Fruit fly (Drosophila melanogaster) whole organism, adult: ENCODE measurements around the gene CG9932.

ENCODE experiments used
- CG11617 ChIP-seq: fragments of 200-800 bp; sonication (Bioruptor generic); optimal IDR thresholded peaks from 2 replicates; lab custom pipeline; 2017; ENCODE audit warnings: mild to moderate bottlenecking, missing biosample characterization, missing genetic modification reagents, missing genetic modification characterization
- CG12768 ChIP-seq: fragments of 200-800 bp; sonication (Bioruptor generic); optimal IDR thresholded peaks from 2 replicates; lab custom pipeline; 2017; ENCODE audit warnings: missing biosample characterization, missing genetic modification characterization, mild to moderate bottlenecking, moderate library complexity, missing genetic modification reagents
- CG14711 ChIP-seq: fragments of 200-800 bp; sonication (Bioruptor generic); optimal IDR thresholded peaks from 2 replicates; lab custom pipeline; 2018; ENCODE audit warnings: missing biosample characterization, mild to moderate bottlenecking, missing genetic modification characterization, moderate library complexity
- CG1620 ChIP-seq: fragments of 200-800 bp; sonication (Bioruptor generic); optimal IDR thresholded peaks from 2 replicates; lab custom pipeline; 2016; ENCODE audit warnings: missing biosample characterization, missing genetic modification characterization
- CG33017 ChIP-seq: fragments of 200-800 bp; sonication (Bioruptor generic); optimal IDR thresholded peaks from 2 replicates; lab custom pipeline; 2018; ENCODE audit warnings: missing biosample characterization, mild to moderate bottlenecking, missing genetic modification characterization, moderate library complexity
- CG5204 ChIP-seq: fragments of 200-800 bp; sonication (Bioruptor generic); optimal IDR thresholded peaks from 2 replicates; lab custom pipeline; 2016; ENCODE audit warnings: missing biosample characterization, missing genetic modification characterization
- CG7045 ChIP-seq: fragments of 200-800 bp; sonication (Bioruptor generic); optimal IDR thresholded peaks from 2 replicates; lab custom pipeline; 2017; ENCODE audit warnings: missing biosample characterization, mild to moderate bottlenecking, missing genetic modification characterization
- CG7101 ChIP-seq: fragments of 200-800 bp; sonication (Bioruptor generic); optimal IDR thresholded peaks from 2 replicates; lab custom pipeline; 2018; ENCODE audit warnings: missing biosample characterization, mild to moderate bottlenecking, missing genetic modification characterization, moderate library complexity
- Clk ChIP-seq: fragments of 200-800 bp; sonication (Bioruptor generic); optimal IDR thresholded peaks from 2 replicates; lab custom pipeline; 2017; ENCODE audit warnings: missing biosample characterization, missing genetic modification characterization
- Crg-1 ChIP-seq: fragments of 200-800 bp; sonication (Bioruptor generic); optimal IDR thresholded peaks from 2 replicates; lab custom pipeline; 2016; ENCODE audit warnings: missing biosample characterization, missing genetic modification characterization
- Hr96 ChIP-seq: fragments of 200-800 bp; sonication (Bioruptor generic); optimal IDR thresholded peaks from 2 replicates; lab custom pipeline; 2016; ENCODE audit warnings: missing biosample characterization, missing genetic modification characterization
- Mnt ChIP-seq: fragments of 200-800 bp; sonication (Bioruptor generic); optimal IDR thresholded peaks from 2 replicates; lab custom pipeline; 2016; ENCODE audit warnings: missing biosample characterization, mild to moderate bottlenecking, missing genetic modification characterization
- bab1 ChIP-seq: fragments of 200-800 bp; sonication (Bioruptor generic); optimal IDR thresholded peaks from 3 replicates; lab custom pipeline; 2019; ENCODE audit warnings: missing biosample characterization, mild to moderate bottlenecking, missing genetic modification characterization, moderate library complexity
- cic ChIP-seq: fragments of 200-800 bp; sonication (Bioruptor generic); optimal IDR thresholded peaks from 2 replicates; lab custom pipeline; 2017; ENCODE audit warnings: missing biosample characterization, mild to moderate bottlenecking, missing genetic modification characterization, moderate library complexity
- cnc ChIP-seq, 2 experiments: fragments of >200 bp; optimal IDR thresholded peaks; 2 replicates each; lab custom pipeline; 2017
- kay ChIP-seq: fragments of 200-800 bp; sonication (Bioruptor generic); peaks from one replicate; lab custom pipeline; 2016; ENCODE audit warnings: missing biosample characterization, missing genetic modification characterization, borderline replicate concordance
- ovo ChIP-seq: fragments of 200-800 bp; sonication (Bioruptor generic); optimal IDR thresholded peaks from 2 replicates; lab custom pipeline; 2016; ENCODE audit warnings: missing biosample characterization, missing genetic modification characterization
- pad ChIP-seq: fragments of 200-800 bp; sonication (Bioruptor generic); optimal IDR thresholded peaks from 3 replicates; lab custom pipeline; 2017; ENCODE audit warnings: missing biosample characterization, missing genetic modification characterization, mild to moderate bottlenecking, moderate library complexity, missing genetic modification reagents
- tj ChIP-seq: fragments of 200-800 bp; sonication (Bioruptor generic); optimal IDR thresholded peaks from 3 replicates; lab custom pipeline; 2017; ENCODE audit warnings: missing biosample characterization, mild to moderate bottlenecking, missing genetic modification characterization, moderate library complexity
- toe ChIP-seq: fragments of 200-800 bp; sonication (Bioruptor generic); optimal IDR thresholded peaks from 2 replicates; lab custom pipeline; 2016; ENCODE audit warnings: missing biosample characterization, missing genetic modification characterization

The CG9932 gene

dm6 chr2L:13056022-13056421 lies 3.9 kb downstream of the CG9932 start:
- TF ChIP-seq CG11617 (GFP tag; lab: Kevin White, UChicago) (peak; percentile 20), kay (GFP tag; lab: Kevin White, UChicago) (peak; percentile 22), CG7101 (tag; lab: Kevin White, UChicago) (peak; percentile 1), ovo (GFP tag; lab: Kevin White, UChicago) (no peak)

- no peak for TF ChIP-seq Hr96 (GFP tag; lab: Kevin White, UChicago)
- no peak for TF ChIP-seq CG5204 (GFP tag; lab: Kevin White, UChicago)
- no peak for TF ChIP-seq pad (GFP tag; lab: Kevin White, UChicago)
- TF ChIP-seq cnc (optimal IDR thresholded peaks at IDR 0.05; lab: Kevin White, UChicago), result no peak
- no peak for TF ChIP-seq Mnt (GFP tag; lab: Kevin White, UChicago)
- no peak for TF ChIP-seq tj (GFP tag; lab: Kevin White, UChicago)
- TF ChIP-seq Crg-1 (GFP tag; lab: Kevin White, UChicago), result no peak
- TF ChIP-seq kay (GFP tag; lab: Kevin White, UChicago), result peak; percentile 67
- TF ChIP-seq Clk (GFP tag; lab: Kevin White, UChicago), result peak; percentile 14
- no peak for TF ChIP-seq bab1 (GFP tag; lab: Kevin White, UChicago)
- no peak for TF ChIP-seq CG7101 (tag; lab: Kevin White, UChicago)
- no peak for TF ChIP-seq cic (GFP tag; lab: Kevin White, UChicago)
- TF ChIP-seq CG12768 (GFP tag; lab: Kevin White, UChicago), result no peak
- no peak for TF ChIP-seq CG14711
- TF ChIP-seq CG7045, result peak; percentile 14
- no peak for TF ChIP-seq CG33017 (tag; lab: Kevin White, UChicago)
These were observed 10.8 kb downstream of the CG9932 start for dm6 chr2L:13049136-13049535.

dm6 chr2L:13045924-13046323 lies 14.0 kb downstream of the CG9932 start:
- TF ChIP-seq kay (GFP tag; lab: Kevin White, UChicago), result peak; percentile 77
- TF ChIP-seq CG1620 (GFP tag; lab: Kevin White, UChicago), result no peak
- no peak for TF ChIP-seq toe
- TF ChIP-seq Clk (GFP tag; lab: Kevin White, UChicago), result no peak

- no peak for TF ChIP-seq CG1620 (GFP tag; lab: Kevin White, UChicago)
- no peak for TF ChIP-seq CG11617 (GFP tag; lab: Kevin White, UChicago)
- no peak for TF ChIP-seq CG5204 (GFP tag; lab: Kevin White, UChicago)
- no peak for TF ChIP-seq Hr96 (GFP tag; lab: Kevin White, UChicago)
These were observed 15.8 kb downstream of the CG9932 start for dm6 chr2L:13044135-13044534.

- TF ChIP-seq CG7045 (no peak), tj (GFP tag; lab: Kevin White, UChicago) (no peak), ovo (GFP tag; lab: Kevin White, UChicago) (no peak), Clk (GFP tag; lab: Kevin White, UChicago) (no peak), CG14711 (no peak), CG33017 (tag; lab: Kevin White, UChicago) (no peak), Hr96 (GFP tag; lab: Kevin White, UChicago) (no peak), toe (no peak), cnc (optimal IDR thresholded peaks at IDR 0.05; lab: Kevin White, UChicago) (no peak), cic (GFP tag; lab: Kevin White, UChicago) (no peak)
These were observed 17.5 kb downstream of the CG9932 start for dm6 chr2L:13042405-13042804.

dm6 chr2L:13035687-13036185 lies 24.2 kb downstream of the CG9932 start:
- no peak for TF ChIP-seq cic (GFP tag; lab: Kevin White, UChicago)
- peak; percentile 20 for TF ChIP-seq CG7045
- TF ChIP-seq Hr96 (GFP tag; lab: Kevin White, UChicago), result no peak

dm6 chr2L:13028923-13029322 lies 31.0 kb downstream of the CG9932 start:
- no peak for TF ChIP-seq CG7045
- TF ChIP-seq Hr96 (GFP tag; lab: Kevin White, UChicago), result no peak
- no peak for TF ChIP-seq cic (GFP tag; lab: Kevin White, UChicago)
- TF ChIP-seq bab1 (GFP tag; lab: Kevin White, UChicago), result no peak
- TF ChIP-seq CG1620 (GFP tag; lab: Kevin White, UChicago), result no peak
- no peak for TF ChIP-seq Mnt (GFP tag; lab: Kevin White, UChicago)
- TF ChIP-seq ovo (GFP tag; lab: Kevin White, UChicago), result no peak
- TF ChIP-seq pad (GFP tag; lab: Kevin White, UChicago), result no peak
- TF ChIP-seq toe, result no peak
- TF ChIP-seq CG14711, result no peak
- TF ChIP-seq CG5204 (GFP tag; lab: Kevin White, UChicago), result no peak
- TF ChIP-seq CG12768 (GFP tag; lab: Kevin White, UChicago), result no peak
- no peak for TF ChIP-seq cnc (optimal IDR thresholded peaks at IDR 0.05; lab: Kevin White, UChicago)
- TF ChIP-seq CG33017 (tag; lab: Kevin White, UChicago), result no peak
- TF ChIP-seq CG11617 (GFP tag; lab: Kevin White, UChicago), result no peak
- TF ChIP-seq kay (GFP tag; lab: Kevin White, UChicago), result no peak
- no peak for TF ChIP-seq Clk (GFP tag; lab: Kevin White, UChicago)
- no peak for TF ChIP-seq CG7101 (tag; lab: Kevin White, UChicago)
